Worm (Caenorhabditis elegans): ENCODE data around the gene F32D8.3.
A peak's percentile ranks its signal among the peaks of the same experiment; 100 is the strongest.

F32D8.3 gene

ce11 chrV:10897172-10897571 is 10.5 kb downstream of the F32D8.3 start (continued):
- TF ChIP-seq nhr-232 (tag; optimal IDR thresholded peaks at IDR 0.05) = no peak
- TF ChIP-seq unc-42 (tag; optimal IDR thresholded peaks at IDR 0.05) = peak; percentile 85
- peak; percentile 67 for TF ChIP-seq eyg-1 (tag; optimal IDR thresholded peaks at IDR 0.05)
- no peak for TF ChIP-seq ceh-9 (tag; optimal IDR thresholded peaks at IDR 0.05)
- TF ChIP-seq nhr-11 (tag; optimal IDR thresholded peaks at IDR 0.05) = peak; percentile 7
- peak; percentile 4 for TF ChIP-seq C38D4.7 (GFP tag; optimal IDR thresholded peaks at IDR 0.05)
- peak; percentile 73 for TF ChIP-seq C08G9.2 (tag; optimal IDR thresholded peaks at IDR 0.05)
- TF ChIP-seq hlh-8 (tag; optimal IDR thresholded peaks at IDR 0.05) = peak; percentile 53
- TF ChIP-seq zip-5 (tag; optimal IDR thresholded peaks at IDR 0.05) = peak; percentile 50
- TF ChIP-seq pha-2 (tag; optimal IDR thresholded peaks at IDR 0.05) = peak; percentile 54
- TF ChIP-seq K02D7.2 (tag; optimal IDR thresholded peaks at IDR 0.05) = peak; percentile 21
- peak; percentile 83 for TF ChIP-seq ceh-30 (tag; optimal IDR thresholded peaks at IDR 0.05)
- no peak for TF ChIP-seq npax-4 (tag; optimal IDR thresholded peaks at IDR 0.05)
- peak; percentile 17 for TF ChIP-seq fkh-10 (GFP tag; optimal IDR thresholded peaks at IDR 0.05)
- TF ChIP-seq dmd-4 (tag; optimal IDR thresholded peaks at IDR 0.05; ENCODE audit: borderline replicate concordance) = peak; percentile 23
- peak; percentile 82 for TF ChIP-seq elt-2 (tag; optimal IDR thresholded peaks at IDR 0.05)
- peak; percentile 77 for TF ChIP-seq ceh-14 (tag; optimal IDR thresholded peaks at IDR 0.05)
- TF ChIP-seq pqm-1 (tag; optimal IDR thresholded peaks at IDR 0.05) = peak; percentile 51
- peak; percentile 66 for TF ChIP-seq ceh-2 (tag; optimal IDR thresholded peaks at IDR 0.05)
- TF ChIP-seq pha-4 (tag; optimal IDR thresholded peaks at IDR 0.05) = no peak
- peak; percentile 4 for TF ChIP-seq ceh-6 (GFP tag; optimal IDR thresholded peaks at IDR 0.05)
- TF ChIP-seq sox-2 (GFP tag; IDR thresholded peaks at IDR 0.05) = no peak; the same call in 1 of the 2 replicates
- peak; percentile 57 for TF ChIP-seq pat-9 (tag; optimal IDR thresholded peaks at IDR 0.05)
- TF ChIP-seq T23F11.4 (GFP tag; optimal IDR thresholded peaks at IDR 0.05) = peak; percentile 21
- TF ChIP-seq ceh-18 (tag; optimal IDR thresholded peaks at IDR 0.05) = peak; percentile 88
- TF ChIP-seq ref-2 (tag; optimal IDR thresholded peaks at IDR 0.05) = peak; percentile 85
- TF ChIP-seq che-1 (tag; optimal IDR thresholded peaks at IDR 0.05) = peak; percentile 66
- peak; percentile 97 for TF ChIP-seq pax-1 (tag; optimal IDR thresholded peaks at IDR 0.05)
- peak; percentile 95 for TF ChIP-seq nfya-1 (tag; optimal IDR thresholded peaks at IDR 0.05)
- peak; percentile 49 for TF ChIP-seq ceh-48 (tag; optimal IDR thresholded peaks at IDR 0.05)
- TF ChIP-seq tbx-7 (tag; optimal IDR thresholded peaks at IDR 0.05) = peak; percentile 26
- TF ChIP-seq Y22D7AL.16 (tag; optimal IDR thresholded peaks at IDR 0.05) = peak; percentile 60
- TF ChIP-seq K09A11.1 (tag; optimal IDR thresholded peaks at IDR 0.05; ENCODE audit: insufficient read depth) = peak; percentile 23
- TF ChIP-seq sdc-2 (tag; optimal IDR thresholded peaks at IDR 0.05) = peak; percentile 52
- peak; percentile 62 for TF ChIP-seq pros-1 (tag; optimal IDR thresholded peaks at IDR 0.05)
- TF ChIP-seq ama-1 (optimal IDR thresholded peaks at IDR 0.05) = no peak
- peak; percentile 74 for TF ChIP-seq unc-86 (tag; optimal IDR thresholded peaks at IDR 0.05)
- TF ChIP-seq hlh-15 (tag; optimal IDR thresholded peaks at IDR 0.05) = no peak
- peak; percentile 79 for TF ChIP-seq madf-2 (tag; optimal IDR thresholded peaks at IDR 0.05)
- TF ChIP-seq lin-11 (tag; optimal IDR thresholded peaks at IDR 0.05) = peak; percentile 36
- peak; percentile 93 for TF ChIP-seq unc-55 (GFP tag; optimal IDR thresholded peaks at IDR 0.05)
- no peak for TF ChIP-seq hlh-13 (GFP tag; optimal IDR thresholded peaks at IDR 0.05)
- TF ChIP-seq gmeb-2 (tag; optimal IDR thresholded peaks at IDR 0.05) = peak; percentile 75

- TF ChIP-seq pha-4 (tag; optimal IDR thresholded peaks at IDR 0.05) (no peak), ceh-6 (GFP tag; optimal IDR thresholded peaks at IDR 0.05) (no peak), fax-1 (tag; optimal IDR thresholded peaks at IDR 0.05) (no peak), hlh-30 (tag; optimal IDR thresholded peaks at IDR 0.05; ENCODE audit: insufficient read depth) (no peak), ceh-18 (tag; optimal IDR thresholded peaks at IDR 0.05) (no peak), ceh-45 (GFP tag; IDR thresholded peaks at IDR 0.05) (no peak), tbx-7 (tag; optimal IDR thresholded peaks at IDR 0.05) (no peak)
Measured at ce11 chrV:10898107-10898506, 11.5 kb downstream of the F32D8.3 start, which contains the start of gene F32D8.7. F32D8.7 (plus strand) TSS chrV:10898435.
